Fruit fly (Drosophila melanogaster) whole organism, embryonic: Measurements from ENCODE around the gene Mink.

Source experiments
- Ada2b ChIP-seq: fragments of 200-800 bp; sonication (Bioruptor generic); IDR thresholded peaks from 2 replicates; pipeline ENCODE4 v1.3.6; 2022; ENCODE audit warnings: missing biosample characterization, missing genetic modification characterization
- CG12071 ChIP-seq: fragments of 200-800 bp; sonication (Bioruptor generic); optimal IDR thresholded peaks from 3 replicates; lab custom pipeline; 2018; ENCODE audit warnings: missing biosample characterization, mild to moderate bottlenecking, missing genetic modification characterization
- CG12769 ChIP-seq: fragments of 200-800 bp; sonication (Bioruptor generic); optimal IDR thresholded peaks from 2 replicates; lab custom pipeline; 2019; ENCODE audit warnings: missing biosample characterization, mild to moderate bottlenecking, missing genetic modification characterization, moderate library complexity
- CG14710 ChIP-seq: fragments of 200-800 bp; sonication (Bioruptor generic); optimal IDR thresholded peaks from 3 replicates; lab custom pipeline; 2019; ENCODE audit warnings: missing biosample characterization, mild to moderate bottlenecking, missing genetic modification characterization, moderate library complexity
- CG15479 ChIP-seq: fragments of 200-800 bp; sonication (Bioruptor generic); optimal IDR thresholded peaks from 3 replicates; lab custom pipeline; 2019; ENCODE audit warnings: missing biosample characterization, mild to moderate bottlenecking, missing genetic modification characterization, moderate library complexity
- CG2202 ChIP-seq: fragments of 200-800 bp; sonication (Bioruptor generic); optimal IDR thresholded peaks from 2 replicates; lab custom pipeline; 2018; ENCODE audit warnings: missing biosample characterization, mild to moderate bottlenecking, missing genetic modification characterization
- CG2678 ChIP-seq: fragments of 200-800 bp; sonication (Bioruptor generic); optimal IDR thresholded peaks from 3 replicates; lab custom pipeline; 2019; ENCODE audit warnings: missing biosample characterization, mild to moderate bottlenecking, missing genetic modification characterization, moderate library complexity
- CG30403 ChIP-seq: fragments of 200-800 bp; sonication (Bioruptor generic); optimal IDR thresholded peaks from 3 replicates; lab custom pipeline; 2016; ENCODE audit warnings: missing biosample characterization, missing genetic modification characterization
- CG30431 ChIP-seq: fragments of 200-800 bp; sonication (Bioruptor generic); optimal IDR thresholded peaks from 2 replicates; lab custom pipeline; 2017; ENCODE audit warnings: missing biosample characterization, missing genetic modification characterization
- CG31441 ChIP-seq: fragments of 200-800 bp; sonication (Bioruptor generic); IDR thresholded peaks from 2 replicates; pipeline ENCODE4 v1.3.6; 2022; ENCODE audit warnings: missing biosample characterization, missing genetic modification characterization
- CG3163 ChIP-seq: fragments of 200-800 bp; sonication (Bioruptor generic); optimal IDR thresholded peaks from 3 replicates; lab custom pipeline; 2016; ENCODE audit warnings: missing biosample characterization, missing genetic modification characterization
- CG3847 ChIP-seq: fragments of 200-800 bp; sonication (Bioruptor generic); IDR thresholded peaks from 2 replicates; pipeline ENCODE4 v1.3.6; 2022; ENCODE audit warnings: missing biosample characterization, missing genetic modification characterization
- CG4282 ChIP-seq: fragments of 200-800 bp; sonication (Bioruptor generic); optimal IDR thresholded peaks from 2 replicates; lab custom pipeline; 2016; ENCODE audit warnings: missing biosample characterization, missing genetic modification characterization
- CG4820 ChIP-seq: fragments of 200-800 bp; sonication (Bioruptor generic); optimal IDR thresholded peaks from 3 replicates; lab custom pipeline; 2016; ENCODE audit warnings: missing biosample characterization, missing genetic modification characterization
- CG6654 ChIP-seq: fragments of 200-800 bp; sonication (Bioruptor generic); optimal IDR thresholded peaks from 2 replicates; lab custom pipeline; 2017; ENCODE audit warnings: missing biosample characterization, mild to moderate bottlenecking, missing genetic modification characterization
- CG6765 ChIP-seq: fragments of 200-800 bp; sonication (Bioruptor generic); optimal IDR thresholded peaks from 3 replicates; lab custom pipeline; 2017; ENCODE audit warnings: missing biosample characterization, mild to moderate bottlenecking, missing genetic modification characterization
- CG9215 ChIP-seq: fragments of 200-800 bp; sonication (Bioruptor generic); IDR thresholded peaks from 2 replicates; pipeline ENCODE4 v1.3.6; 2022; ENCODE audit warnings: missing biosample characterization, missing genetic modification characterization
- CG9609 ChIP-seq: fragments of 200-800 bp; sonication (Bioruptor generic); optimal IDR thresholded peaks from 3 replicates; lab custom pipeline; 2016; ENCODE audit warnings: missing biosample characterization, missing genetic modification characterization
- CG9727 ChIP-seq: fragments of 200-800 bp; sonication (Bioruptor generic); optimal IDR thresholded peaks from 3 replicates; lab custom pipeline; 2017; ENCODE audit warnings: missing biosample characterization, mild to moderate bottlenecking, missing genetic modification characterization
- CHES-1-like ChIP-seq: fragments of 200-800 bp; sonication (Bioruptor generic); optimal IDR thresholded peaks from 2 replicates; lab custom pipeline; 2016; ENCODE audit warnings: missing biosample characterization, missing genetic modification characterization
- Dbx ChIP-seq: fragments of 200-800 bp; sonication (Bioruptor generic); IDR thresholded peaks from 3 replicates; pipeline ENCODE4 v1.3.6; 2022; ENCODE audit warnings: missing biosample characterization, missing genetic modification characterization
- Dfd ChIP-seq, 2 experiments: fragments of >200 bp; optimal IDR thresholded peaks; 2 replicates each; lab custom pipeline; 2017; ENCODE audit warnings: missing biosample characterization in 2 of 2, missing genetic modification characterization in 2 of 2
- Dll ChIP-seq: fragments of 200-800 bp; sonication (Bioruptor generic); IDR thresholded peaks from 4 replicates; pipeline ENCODE4 v1.3.6; 2022; ENCODE audit warnings: missing biosample characterization, missing genetic modification characterization; ENCODE audit not compliant: partially characterized antibody
- Hmx ChIP-seq: fragments of 200-800 bp; sonication (Bioruptor generic); optimal IDR thresholded peaks from 2 replicates; lab custom pipeline; 2016; ENCODE audit warnings: missing biosample characterization, missing genetic modification characterization
- Lim3 ChIP-seq: fragments of 200-800 bp; sonication (Bioruptor generic); IDR thresholded peaks from 2 replicates; pipeline ENCODE4 v1.3.6; 2022; ENCODE audit warnings: missing biosample characterization, missing genetic modification characterization
- Mad ChIP-seq: fragments of 200-800 bp; sonication (Bioruptor generic); optimal IDR thresholded peaks from 2 replicates; lab custom pipeline; 2016; ENCODE audit warnings: missing biosample characterization, missing genetic modification characterization
- Med ChIP-seq: fragments of 200-800 bp; sonication (Bioruptor generic); peaks from one replicate; lab custom pipeline; 2016; ENCODE audit warnings: missing biosample characterization, missing genetic modification characterization, mild to moderate bottlenecking, inconsistent platforms, moderate library complexity
- Meics ChIP-seq: fragments of 200-800 bp; sonication (Bioruptor generic); optimal IDR thresholded peaks from 2 replicates; lab custom pipeline; 2017; ENCODE audit warnings: missing biosample characterization, mild to moderate bottlenecking, missing genetic modification characterization
- Ptx1 ChIP-seq: fragments of 200-800 bp; sonication (Bioruptor generic); IDR thresholded peaks from 2 replicates; pipeline ENCODE4 v1.3.6; 2022; ENCODE audit warnings: missing biosample characterization, missing genetic modification characterization
- Trl ChIP-seq, 3 experiments: fragments of >200 bp in 2 of 3; fragments of 200-800 bp in 1 of 3; sonication (Bioruptor generic) in 1 of 3; optimal IDR thresholded peaks; 2 replicates in 1 of 3; 3 replicates in 2 of 3; lab custom pipeline; 2016 to 2017; ENCODE audit warnings: missing biosample characterization in 1 of 3, missing genetic modification characterization in 1 of 3
- ase ChIP-seq: fragments of 200-800 bp; sonication (Bioruptor generic); IDR thresholded peaks from 3 replicates; pipeline ENCODE4 v1.3.6; 2022; ENCODE audit warnings: missing biosample characterization, missing genetic modification characterization
- bsh ChIP-seq, 2 experiments: fragments of 200-800 bp; sonication (Bioruptor generic); optimal IDR thresholded peaks; 2 replicates each; lab custom pipeline; 2017 to 2018; ENCODE audit warnings: mild to moderate bottlenecking in 2 of 2, missing biosample characterization in 2 of 2, missing genetic modification characterization in 2 of 2, moderate library complexity in 1 of 2
- cg ChIP-seq: fragments of 200-800 bp; sonication (Bioruptor generic); optimal IDR thresholded peaks from 3 replicates; lab custom pipeline; 2019; ENCODE audit warnings: missing biosample characterization, mild to moderate bottlenecking, missing genetic modification characterization, moderate library complexity
- dan ChIP-seq: fragments of 200-800 bp; sonication (Bioruptor generic); IDR thresholded peaks from 2 replicates; pipeline ENCODE4 v1.3.6; 2022; ENCODE audit warnings: missing biosample characterization, missing genetic modification characterization
- dmrt11E ChIP-seq: fragments of 200-800 bp; sonication (Bioruptor generic); optimal IDR thresholded peaks from 3 replicates; lab custom pipeline; 2018; ENCODE audit warnings: missing biosample characterization, mild to moderate bottlenecking, missing genetic modification characterization, moderate library complexity
- exex ChIP-seq: fragments of 200-800 bp; sonication (Bioruptor generic); optimal IDR thresholded peaks from 4 replicates; lab custom pipeline; 2018; ENCODE audit warnings: missing biosample characterization, mild to moderate bottlenecking, missing genetic modification characterization, moderate library complexity
- fru ChIP-seq: fragments of >200 bp; optimal IDR thresholded peaks from 2 replicates; lab custom pipeline; 2017
- grau ChIP-seq: fragments of 200-800 bp; optimal IDR thresholded peaks from 3 replicates; lab custom pipeline; 2019; ENCODE audit warnings: missing biosample characterization, mild to moderate bottlenecking, missing genetic modification characterization, moderate library complexity
- gro ChIP-seq: fragments of 200-800 bp; sonication (Bioruptor generic); optimal IDR thresholded peaks from 2 replicates; lab custom pipeline; 2016; ENCODE audit warnings: missing biosample characterization, missing genetic modification characterization
- hbn ChIP-seq: fragments of 200-800 bp; sonication (Bioruptor generic); IDR thresholded peaks from 2 replicates; pipeline ENCODE4 v1.3.6; 2022; ENCODE audit warnings: missing biosample characterization, missing genetic modification characterization; ENCODE audit not compliant: partially characterized antibody
- jigr1 ChIP-seq: fragments of 200-800 bp; sonication (Bioruptor generic); IDR thresholded peaks from 3 replicates; pipeline ENCODE4 v1.3.6; 2022; ENCODE audit warnings: missing biosample characterization, missing genetic modification characterization
- jing ChIP-seq: fragments of 200-800 bp; sonication (Bioruptor generic); optimal IDR thresholded peaks from 2 replicates; lab custom pipeline; 2018; ENCODE audit warnings: missing biosample characterization, mild to moderate bottlenecking, missing genetic modification characterization
- lab ChIP-seq: fragments of 200-800 bp; sonication (Bioruptor generic); optimal IDR thresholded peaks from 3 replicates; lab custom pipeline; 2017; ENCODE audit warnings: missing biosample characterization, missing genetic modification characterization, mild to moderate bottlenecking, moderate library complexity, missing genetic modification reagents
- nerfin-1 ChIP-seq: fragments of 200-800 bp; sonication (Bioruptor generic); optimal IDR thresholded peaks from 3 replicates; lab custom pipeline; 2019; ENCODE audit warnings: missing biosample characterization, mild to moderate bottlenecking, missing genetic modification characterization, moderate library complexity
- oc ChIP-seq: fragments of 200-800 bp; sonication (Bioruptor generic); optimal IDR thresholded peaks from 2 replicates; lab custom pipeline; 2018; ENCODE audit warnings: missing biosample characterization, mild to moderate bottlenecking, missing genetic modification characterization, moderate library complexity
- phol ChIP-seq: fragments of 200-800 bp; sonication (Bioruptor generic); optimal IDR thresholded peaks from 3 replicates; lab custom pipeline; 2018; ENCODE audit warnings: missing biosample characterization, mild to moderate bottlenecking, missing genetic modification characterization, moderate library complexity
- pros ChIP-seq: fragments of 200-800 bp; sonication (Bioruptor generic); optimal IDR thresholded peaks from 3 replicates; lab custom pipeline; 2019; ENCODE audit warnings: missing biosample characterization, mild to moderate bottlenecking, missing genetic modification characterization, moderate library complexity
- salm ChIP-seq: fragments of 200-800 bp; sonication (Bioruptor generic); optimal IDR thresholded peaks from 2 replicates; lab custom pipeline; 2018; ENCODE audit warnings: missing biosample characterization, mild to moderate bottlenecking, missing genetic modification characterization
- slp2 ChIP-seq: fragments of 200-800 bp; sonication (Bioruptor generic); optimal IDR thresholded peaks from 2 replicates; lab custom pipeline; 2016; ENCODE audit warnings: missing biosample characterization, missing genetic modification characterization
- tgo ChIP-seq: fragments of 200-800 bp; sonication (Bioruptor generic); IDR thresholded peaks from 3 replicates; pipeline ENCODE4 v1.3.6; 2022; ENCODE audit warnings: missing biosample characterization, missing genetic modification characterization
- unpg ChIP-seq: fragments of 200-800 bp; sonication (Bioruptor generic); optimal IDR thresholded peaks from 3 replicates; lab custom pipeline; 2018; ENCODE audit warnings: missing biosample characterization, mild to moderate bottlenecking, missing genetic modification characterization, moderate library complexity

Gene Mink

DNA sequence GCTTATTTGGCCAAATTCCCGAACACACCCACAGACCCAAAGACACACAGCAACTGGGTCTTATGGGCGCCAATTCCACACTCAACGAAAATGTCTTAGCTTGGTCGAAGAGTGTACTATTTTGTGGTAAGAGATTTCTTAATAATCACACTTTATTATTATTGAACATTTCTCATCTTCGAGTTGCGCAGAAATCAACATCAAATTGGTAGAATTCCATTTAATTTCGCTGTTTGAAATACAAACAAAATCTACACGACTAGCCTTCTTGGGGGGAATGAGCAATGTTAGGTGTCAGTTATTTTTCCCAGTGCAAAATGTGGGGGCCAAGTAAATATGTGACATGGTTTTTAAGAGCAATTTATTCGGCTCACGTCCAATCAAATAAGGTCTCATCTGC lies 31.4 kb upstream of the Mink start (continued):
- peak; percentile 14 for TF ChIP-seq phol (tag; lab: Kevin White, UChicago)
- TF ChIP-seq pros: no peak
- TF ChIP-seq gro (GFP tag; lab: Kevin White, UChicago): no peak
- TF ChIP-seq Dbx: no peak
- no peak for TF ChIP-seq jigr1 (GFP tag; lab: Robert Waterston, UW)
- no peak for TF ChIP-seq CG14710
- no peak for TF ChIP-seq CG30431 (GFP tag; lab: Kevin White, UChicago)
- no peak for TF ChIP-seq Dll (GFP tag; lab: Robert Waterston, UW)
- no peak for TF ChIP-seq CG9727 (GFP tag; lab: Kevin White, UChicago)
- TF ChIP-seq dmrt11E: no peak
- no peak for TF ChIP-seq Ptx1 (GFP tag; lab: Robert Waterston, UW)
- peak; percentile 13 for TF ChIP-seq CG30403 (GFP tag; lab: Kevin White, UChicago)
- no peak for TF ChIP-seq fru (lab: Kevin White, UChicago)
- 0 out of 2 replicates have a peak, but pooled peaks have one; percentile 16 for TF ChIP-seq CG3847 (GFP tag; lab: Robert Waterston, UW)
- TF ChIP-seq Med (GFP tag; lab: Kevin White, UChicago): peak; percentile 75
- no peak for TF ChIP-seq nerfin-1 (tag; lab: Kevin White, UChicago)
- no peak for TF ChIP-seq exex
- no peak for TF ChIP-seq hbn (GFP tag; lab: Robert Waterston, UW)
- no peak for TF ChIP-seq slp2 (GFP tag; lab: Kevin White, UChicago)
- TF ChIP-seq Dfd (GFP tag; optimal IDR thresholded peaks at IDR 0.05; lab: Kevin White, UChicago): no peak
- TF ChIP-seq CG9609: no peak
- TF ChIP-seq Trl (optimal IDR thresholded peaks at IDR 0.05; lab: Kevin White, UChicago): no peak
- TF ChIP-seq Trl (GFP tag; optimal IDR thresholded peaks at IDR 0.05; lab: Kevin White, UChicago): no peak
- TF ChIP-seq CG6765: no peak
- TF ChIP-seq CG9215: no peak
- no peak for TF ChIP-seq CG4820 (GFP tag; lab: Kevin White, UChicago)
- TF ChIP-seq lab (GFP tag; lab: Kevin White, UChicago): peak; percentile 25
- TF ChIP-seq ase (GFP tag; lab: Robert Waterston, UW): no peak
- TF ChIP-seq CG12769 (tag; lab: Kevin White, UChicago): peak; percentile 12
- no peak for TF ChIP-seq oc (tag; lab: Kevin White, UChicago)
- no peak for TF ChIP-seq CG31441 (GFP tag; lab: Robert Waterston, UW)
- no peak for TF ChIP-seq CG15479 (GFP tag; lab: Kevin White, UChicago)
- no peak for TF ChIP-seq Hmx
- TF ChIP-seq Lim3 (GFP tag; lab: Robert Waterston, UW): no peak
- TF ChIP-seq salm (tag; lab: Kevin White, UChicago): no peak
- no peak for TF ChIP-seq CG6654 (GFP tag; lab: Kevin White, UChicago)
- peak; percentile 32 for TF ChIP-seq grau (tag; lab: Kevin White, UChicago)
- no peak for TF ChIP-seq CHES-1-like (GFP tag; lab: Kevin White, UChicago)
- no peak for TF ChIP-seq dan (GFP tag; lab: Robert Waterston, UW)
- TF ChIP-seq CG2202 (tag; lab: Kevin White, UChicago): no peak
- peak; percentile 17 for TF ChIP-seq unpg (GFP tag; lab: Kevin White, UChicago)
- peak; percentile 26; the same call in 1 of the 3 replicates for TF ChIP-seq tgo (GFP tag; lab: Robert Waterston, UW)
- peak in 1 of 2 experiments; percentile 10 for TF ChIP-seq bsh (GFP tag; optimal IDR thresholded peaks at IDR 0.05; lab: Kevin White, UChicago)
- TF ChIP-seq CG2678 (tag; lab: Kevin White, UChicago): peak; percentile 26
- no peak for TF ChIP-seq cg
- TF ChIP-seq Ada2b (GFP tag; lab: Robert Waterston, UW): 0 out of 2 replicates have a peak, but pooled peaks have one; percentile 12
- no peak for TF ChIP-seq Mad (GFP tag; lab: Kevin White, UChicago)
- TF ChIP-seq CG4282 (GFP tag; lab: Kevin White, UChicago): no peak
- no peak for TF ChIP-seq CG3163 (GFP tag; lab: Kevin White, UChicago)
- TF ChIP-seq Meics (GFP tag; lab: Kevin White, UChicago): no peak
- no peak for TF ChIP-seq CG12071 (GFP tag; lab: Kevin White, UChicago)
- TF ChIP-seq jing: no peak
